Worm (Caenorhabditis elegans): ENCODE measurements around the gene ccdc-55.

The ccdc-55 gene

ce11 chrIII:4152309-4152708, 16.3 kb downstream of the ccdc-55 start:
- no peak for TF ChIP-seq ref-1 (GFP tag; conservative IDR thresholded peaks at IDR 0.05)
- TF ChIP-seq flt-1 (GFP tag; IDR thresholded peaks at IDR 0.05) = no peak
- no peak for TF ChIP-seq cog-1 (tag; optimal IDR thresholded peaks at IDR 0.05)
- no peak for TF ChIP-seq tab-1 (GFP tag; IDR thresholded peaks at IDR 0.05)
- no peak for TF ChIP-seq ztf-29 (GFP tag; IDR thresholded peaks at IDR 0.05)
- no peak for TF ChIP-seq ztf-23 (GFP tag; IDR thresholded peaks at IDR 0.05)
- no peak for TF ChIP-seq med-1 (GFP tag; optimal IDR thresholded peaks at IDR 0.05; ENCODE audit: insufficient read depth)
- TF ChIP-seq T22C8.4 (GFP tag; IDR thresholded peaks at IDR 0.05) = no peak

ce11 chrIII:4151548-4152104, 16.9 kb downstream of the ccdc-55 start, which contains the start of the genes wht-3 and har-1:
TSS of gene wht-3 (minus strand) at chrIII:4151598.
TSS of gene har-1 (plus strand) at chrIII:4152054.
- TF ChIP-seq tab-1 (GFP tag; IDR thresholded peaks at IDR 0.05) = no peak
- no peak for TF ChIP-seq cog-1 (tag; optimal IDR thresholded peaks at IDR 0.05)
- TF ChIP-seq T22C8.4 (GFP tag; IDR thresholded peaks at IDR 0.05) = no peak
- no peak for TF ChIP-seq ref-1 (GFP tag; conservative IDR thresholded peaks at IDR 0.05)
- no peak for TF ChIP-seq med-1 (GFP tag; optimal IDR thresholded peaks at IDR 0.05; ENCODE audit: insufficient read depth)
- no peak for TF ChIP-seq klf-2 (GFP tag; conservative IDR thresholded peaks at IDR 0.05)
- no peak for TF ChIP-seq flt-1 (GFP tag; IDR thresholded peaks at IDR 0.05)
- TF ChIP-seq ztf-23 (GFP tag; IDR thresholded peaks at IDR 0.05) = no peak
- TF ChIP-seq ztf-29 (GFP tag; IDR thresholded peaks at IDR 0.05) = no peak

- no peak for TF ChIP-seq cog-1 (tag; optimal IDR thresholded peaks at IDR 0.05)
- no peak for TF ChIP-seq med-1 (GFP tag; optimal IDR thresholded peaks at IDR 0.05; ENCODE audit: insufficient read depth)
- no peak for TF ChIP-seq T22C8.4 (GFP tag; IDR thresholded peaks at IDR 0.05)
Measured at ce11 chrIII:4150919-4151318, 17.6 kb downstream of the ccdc-55 start.

- TF ChIP-seq med-1 (GFP tag; optimal IDR thresholded peaks at IDR 0.05; ENCODE audit: insufficient read depth) (no peak), T22C8.4 (GFP tag; IDR thresholded peaks at IDR 0.05) (no peak), ztf-29 (GFP tag; IDR thresholded peaks at IDR 0.05) (no peak), ref-1 (GFP tag; conservative IDR thresholded peaks at IDR 0.05) (no peak), ztf-23 (GFP tag; IDR thresholded peaks at IDR 0.05) (no peak), flt-1 (GFP tag; IDR thresholded peaks at IDR 0.05) (no peak), klf-2 (GFP tag; conservative IDR thresholded peaks at IDR 0.05) (no peak), tab-1 (GFP tag; IDR thresholded peaks at IDR 0.05) (no peak), cog-1 (tag; optimal IDR thresholded peaks at IDR 0.05) (no peak)
Measured at ce11 chrIII:4143170-4143569, 25.4 kb downstream of the ccdc-55 start.

- TF ChIP-seq klf-2 (GFP tag; conservative IDR thresholded peaks at IDR 0.05) = no peak
- no peak for TF ChIP-seq med-1 (GFP tag; optimal IDR thresholded peaks at IDR 0.05; ENCODE audit: insufficient read depth)
- no peak for TF ChIP-seq tab-1 (GFP tag; IDR thresholded peaks at IDR 0.05)
- TF ChIP-seq ztf-29 (GFP tag; IDR thresholded peaks at IDR 0.05) = no peak
- no peak for TF ChIP-seq cog-1 (tag; optimal IDR thresholded peaks at IDR 0.05)
- no peak for TF ChIP-seq ztf-23 (GFP tag; IDR thresholded peaks at IDR 0.05)
- no peak for TF ChIP-seq flt-1 (GFP tag; IDR thresholded peaks at IDR 0.05)
- no peak for TF ChIP-seq ref-1 (GFP tag; conservative IDR thresholded peaks at IDR 0.05)
- TF ChIP-seq T22C8.4 (GFP tag; IDR thresholded peaks at IDR 0.05) = no peak
Measured at ce11 chrIII:4137180-4137579, 31.4 kb downstream of the ccdc-55 start.

- TF ChIP-seq T22C8.4 (GFP tag; IDR thresholded peaks at IDR 0.05) = no peak
Measured at ce11 chrIII:4134059-4134458, 34.5 kb downstream of the ccdc-55 start.

ce11 chrIII:4131814-4132555, 36.6 kb downstream of the ccdc-55 start:
- TF ChIP-seq flt-1 (GFP tag; IDR thresholded peaks at IDR 0.05) (no peak), med-1 (GFP tag; optimal IDR thresholded peaks at IDR 0.05; ENCODE audit: insufficient read depth) (no peak), T22C8.4 (GFP tag; IDR thresholded peaks at IDR 0.05) (no peak), ref-1 (GFP tag; conservative IDR thresholded peaks at IDR 0.05) (no peak), ztf-29 (GFP tag; IDR thresholded peaks at IDR 0.05) (no peak), cog-1 (tag; optimal IDR thresholded peaks at IDR 0.05) (no peak), ztf-23 (GFP tag; IDR thresholded peaks at IDR 0.05) (no peak), klf-2 (GFP tag; conservative IDR thresholded peaks at IDR 0.05) (no peak), tab-1 (GFP tag; IDR thresholded peaks at IDR 0.05) (no peak)

- TF ChIP-seq med-1 (GFP tag; optimal IDR thresholded peaks at IDR 0.05; ENCODE audit: insufficient read depth) (no peak), flt-1 (GFP tag; IDR thresholded peaks at IDR 0.05) (no peak), ztf-23 (GFP tag; IDR thresholded peaks at IDR 0.05) (no peak)
Measured at ce11 chrIII:4123900-4124299, 44.7 kb downstream of the ccdc-55 start.

- TF ChIP-seq flt-1 (GFP tag; IDR thresholded peaks at IDR 0.05) = no peak
- no peak for TF ChIP-seq cog-1 (tag; optimal IDR thresholded peaks at IDR 0.05)
- TF ChIP-seq ztf-29 (GFP tag; IDR thresholded peaks at IDR 0.05) = no peak
- no peak for TF ChIP-seq tab-1 (GFP tag; IDR thresholded peaks at IDR 0.05)
- no peak for TF ChIP-seq med-1 (GFP tag; optimal IDR thresholded peaks at IDR 0.05; ENCODE audit: insufficient read depth)
- no peak for TF ChIP-seq klf-2 (GFP tag; conservative IDR thresholded peaks at IDR 0.05)
- TF ChIP-seq T22C8.4 (GFP tag; IDR thresholded peaks at IDR 0.05) = no peak
- no peak for TF ChIP-seq ref-1 (GFP tag; conservative IDR thresholded peaks at IDR 0.05)
- TF ChIP-seq ztf-23 (GFP tag; IDR thresholded peaks at IDR 0.05) = no peak
Measured at ce11 chrIII:4123277-4123676, 45.3 kb downstream of the ccdc-55 start.

ce11 chrIII:4120386-4120785, 48.2 kb downstream of the ccdc-55 start:
- TF ChIP-seq flt-1 (GFP tag; IDR thresholded peaks at IDR 0.05) = no peak
- no peak for TF ChIP-seq T22C8.4 (GFP tag; IDR thresholded peaks at IDR 0.05)
- TF ChIP-seq cog-1 (tag; optimal IDR thresholded peaks at IDR 0.05) = no peak
- TF ChIP-seq med-1 (GFP tag; optimal IDR thresholded peaks at IDR 0.05; ENCODE audit: insufficient read depth) = no peak
- TF ChIP-seq tab-1 (GFP tag; IDR thresholded peaks at IDR 0.05) = no peak
- TF ChIP-seq ztf-29 (GFP tag; IDR thresholded peaks at IDR 0.05) = no peak
- TF ChIP-seq klf-2 (GFP tag; conservative IDR thresholded peaks at IDR 0.05) = no peak
- TF ChIP-seq ref-1 (GFP tag; conservative IDR thresholded peaks at IDR 0.05) = no peak
- no peak for TF ChIP-seq ztf-23 (GFP tag; IDR thresholded peaks at IDR 0.05)

Measured in whole organism, midembryonic.